Worm (Caenorhabditis elegans) whole organism, late embryonic: ENCODE measurements around the gene rcat-1.

Source experiments
- K02D7.2 ChIP-seq: sonication (generic microtip); optimal IDR thresholded peaks from 2 replicates; lab custom pipeline; 2017; ENCODE audit warnings: mild to moderate bottlenecking, missing genetic modification characterization, missing compliant biosample characterization
- Y22D7AL.16 ChIP-seq: sonication (generic microtip); optimal IDR thresholded peaks from 2 replicates; lab custom pipeline; 2016; ENCODE audit warnings: missing genetic modification characterization, missing compliant biosample characterization
- ama-1 ChIP-seq: fragments of 150-350 bp; optimal IDR thresholded peaks from 2 replicates; lab custom pipeline; 2014
- ceh-14 ChIP-seq: sonication (generic microtip); optimal IDR thresholded peaks from 2 replicates; lab custom pipeline; 2016; ENCODE audit warnings: missing genotype, missing genetic modification characterization, missing compliant biosample characterization
- ceh-22 ChIP-seq: sonication (generic microtip); optimal IDR thresholded peaks from 2 replicates; lab custom pipeline; 2017; ENCODE audit warnings: missing biosample characterization, missing genetic modification characterization
- ceh-24 ChIP-seq: sonication (generic microtip); optimal IDR thresholded peaks from 2 replicates; lab custom pipeline; 2016; ENCODE audit warnings: mild to moderate bottlenecking, missing genetic modification characterization, missing compliant biosample characterization
- ceh-31 ChIP-seq: sonication (generic microtip); optimal IDR thresholded peaks from 2 replicates; lab custom pipeline; 2016; ENCODE audit warnings: missing genetic modification characterization, missing compliant biosample characterization
- ceh-48 ChIP-seq: sonication (generic microtip); optimal IDR thresholded peaks from 2 replicates; lab custom pipeline; 2016; ENCODE audit warnings: missing genetic modification characterization, inconsistent platforms, missing compliant biosample characterization
- ceh-6 ChIP-seq: fragments of 200-800 bp; sonication (Bioruptor generic); optimal IDR thresholded peaks from 2 replicates; lab custom pipeline; 2018; ENCODE audit warnings: mild to moderate bottlenecking, missing genetic modification characterization, missing compliant biosample characterization
- che-1 ChIP-seq: sonication (generic microtip); optimal IDR thresholded peaks from 2 replicates; lab custom pipeline; 2016; ENCODE audit warnings: mild to moderate bottlenecking, missing genetic modification characterization, missing compliant biosample characterization
- dmd-4 ChIP-seq: sonication (generic microtip); optimal IDR thresholded peaks from 2 replicates; lab custom pipeline; 2016; ENCODE audit warnings: borderline replicate concordance, missing genetic modification characterization, missing compliant biosample characterization
- elt-2 ChIP-seq: sonication (generic microtip); optimal IDR thresholded peaks from 2 replicates; lab custom pipeline; 2016; ENCODE audit warnings: missing genetic modification reagents, missing genetic modification characterization, missing compliant biosample characterization
- elt-4 ChIP-seq: sonication (generic microtip); optimal IDR thresholded peaks from 2 replicates; lab custom pipeline; 2016; ENCODE audit warnings: missing genetic modification characterization, missing compliant biosample characterization
- fax-1 ChIP-seq: sonication (generic microtip); optimal IDR thresholded peaks from 2 replicates; lab custom pipeline; 2016; ENCODE audit warnings: missing genotype, missing genetic modification characterization, missing compliant biosample characterization
- gmeb-2 ChIP-seq: sonication (generic microtip); optimal IDR thresholded peaks from 2 replicates; lab custom pipeline; 2016; ENCODE audit warnings: missing genetic modification characterization, inconsistent platforms, missing compliant biosample characterization
- hlh-13 ChIP-seq: fragments of 200-800 bp; sonication (Bioruptor generic); optimal IDR thresholded peaks from 2 replicates; lab custom pipeline; 2018; ENCODE audit warnings: mild to moderate bottlenecking, missing genetic modification characterization, missing compliant biosample characterization
- hlh-6 ChIP-seq: sonication (generic microtip); optimal IDR thresholded peaks from 2 replicates; lab custom pipeline; 2016; ENCODE audit warnings: missing genotype, missing genetic modification characterization, missing compliant biosample characterization
- hlh-8 ChIP-seq: sonication (generic microtip); optimal IDR thresholded peaks from 2 replicates; lab custom pipeline; 2016; ENCODE audit warnings: missing genotype, missing genetic modification characterization, missing compliant biosample characterization
- lim-6 ChIP-seq: sonication (generic microtip); optimal IDR thresholded peaks from 2 replicates; lab custom pipeline; 2016; ENCODE audit warnings: missing genetic modification characterization, missing compliant biosample characterization
- lin-11 ChIP-seq: fragments of 200-800 bp; sonication (Bioruptor generic); optimal IDR thresholded peaks from 2 replicates; lab custom pipeline; 2018; ENCODE audit warnings: mild to moderate bottlenecking, missing genetic modification characterization, missing compliant biosample characterization
- mec-3 ChIP-seq: sonication (generic microtip); optimal IDR thresholded peaks from 2 replicates; lab custom pipeline; 2016; ENCODE audit warnings: borderline replicate concordance, missing genetic modification characterization, missing compliant biosample characterization
- nfya-1 ChIP-seq: sonication (generic microtip); optimal IDR thresholded peaks from 2 replicates; lab custom pipeline; 2017; ENCODE audit warnings: missing genetic modification characterization, mild to moderate bottlenecking, missing compliant biosample characterization, antibody characterized with exemption, moderate library complexity
- nhr-11 ChIP-seq: fragments of 150-350 bp; optimal IDR thresholded peaks from 2 replicates; lab custom pipeline; 2014; ENCODE audit warnings: missing biosample characterization, missing genetic modification characterization
- npax-4 ChIP-seq: sonication (generic microtip); optimal IDR thresholded peaks from 2 replicates; lab custom pipeline; 2016; ENCODE audit warnings: missing genetic modification characterization, missing compliant biosample characterization
- odd-2 ChIP-seq: sonication (generic microtip); optimal IDR thresholded peaks from 2 replicates; lab custom pipeline; 2017; ENCODE audit warnings: antibody characterized with exemption, mild to moderate bottlenecking, missing genetic modification characterization, missing compliant biosample characterization
- sox-2 ChIP-seq: fragments of 200-800 bp; sonication (Bioruptor generic); IDR thresholded peaks from 2 replicates; pipeline ENCODE4 v1.3.6; 2022; ENCODE audit warnings: missing genetic modification reagents, missing genetic modification characterization, missing compliant biosample characterization
- syd-9 ChIP-seq: sonication (generic microtip); optimal IDR thresholded peaks from 2 replicates; lab custom pipeline; 2016; ENCODE audit warnings: mild to moderate bottlenecking, missing genetic modification characterization, moderate library complexity, missing compliant biosample characterization
- ttx-3 ChIP-seq: sonication (generic microtip); optimal IDR thresholded peaks from 2 replicates; lab custom pipeline; 2016; ENCODE audit warnings: missing genetic modification reagents, missing genetic modification characterization, missing compliant biosample characterization
- unc-3 ChIP-seq, 2 experiments: fragments of 200-800 bp in 1 of 2; sonication (Bioruptor generic) in 1 of 2; sonication (generic microtip) in 1 of 2; conservative IDR thresholded peaks in 1 of 2; optimal IDR thresholded peaks in 1 of 2; 2 replicates each; pipeline versions ENCODE4 v1.3.6 to Lab custom; 2016 to 2022; ENCODE audit warnings: missing compliant biosample characterization in 2 of 2, missing genetic modification characterization in 2 of 2, missing genetic modification reagents in 1 of 2
- unc-55 ChIP-seq: sonication (generic microtip); optimal IDR thresholded peaks from 2 replicates; lab custom pipeline; 2017; ENCODE audit warnings: missing biosample characterization, missing genetic modification reagents, missing genetic modification characterization
- unc-86 ChIP-seq: sonication (generic microtip); optimal IDR thresholded peaks from 2 replicates; lab custom pipeline; 2016; ENCODE audit warnings: missing genetic modification characterization, missing compliant biosample characterization

The rcat-1 gene

DNA sequence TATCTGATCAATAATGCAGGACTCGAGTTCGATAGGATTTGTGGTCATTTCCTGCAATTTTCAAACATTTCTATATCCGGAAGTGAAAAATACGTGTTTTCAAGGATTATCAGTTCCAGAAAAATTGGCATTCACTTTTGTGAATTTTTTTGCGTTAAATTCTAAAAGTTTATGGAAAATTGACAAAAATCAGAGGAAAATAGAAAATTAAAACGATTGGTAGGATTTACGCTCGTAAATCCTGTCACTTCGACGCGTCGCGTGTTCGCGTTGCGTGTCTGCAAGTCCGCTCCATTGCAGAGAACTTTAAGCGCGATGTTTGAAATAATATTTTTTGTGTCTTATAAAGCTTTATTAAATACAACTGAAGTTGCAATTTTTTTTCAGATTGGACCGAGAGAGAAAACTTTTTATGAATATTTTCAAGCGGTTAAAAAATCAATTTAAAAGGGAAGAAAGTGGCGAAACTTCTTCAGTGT, at the start of gene rcat-1 (continued):
- TF ChIP-seq elt-2 (tag; lab: Kevin White, UChicago): peak; percentile 45

- TF ChIP-seq nhr-11 (no peak), unc-3 (GFP tag; conservative IDR thresholded peaks at IDR 0.05; lab: Robert Waterston, UW) (no peak), unc-3 (tag; optimal IDR thresholded peaks at IDR 0.05; lab: Kevin White, UChicago) (no peak), elt-2 (tag; lab: Kevin White, UChicago) (no peak), ama-1 (no peak), ceh-14 (tag; lab: Kevin White, UChicago) (no peak), unc-86 (tag; lab: Kevin White, UChicago) (no peak), ceh-48 (tag; lab: Kevin White, UChicago) (no peak), hlh-8 (tag; lab: Kevin White, UChicago) (no peak), elt-4 (tag; lab: Kevin White, UChicago) (no peak), ttx-3 (no peak), che-1 (no peak), lim-6 (no peak), syd-9 (tag; lab: Kevin White, UChicago) (no peak), ceh-31 (no peak)
- TF ChIP-seq, all 69 proteins: peak for 0
Measured at ce11 chrIV:303264-303663, 48.0 kb upstream of the rcat-1 start.

DNA sequence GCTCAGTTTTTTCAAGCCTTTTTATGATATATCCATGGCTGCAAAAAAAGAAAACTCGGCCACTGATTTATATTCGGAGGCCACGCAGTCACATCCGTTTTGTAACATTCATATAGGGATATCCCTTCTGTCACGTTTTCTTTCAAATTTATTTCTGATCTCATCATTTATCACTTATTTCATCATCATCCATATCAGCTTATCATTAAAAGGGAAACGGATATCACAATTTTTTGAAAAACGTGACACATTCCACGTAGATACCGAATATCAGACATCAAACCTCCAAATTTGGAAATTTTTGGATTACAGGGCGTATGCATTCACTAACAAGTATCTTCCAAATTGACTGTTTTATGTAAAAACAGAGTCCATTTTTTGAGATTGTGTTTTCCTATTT, 47.5 kb upstream of the rcat-1 start:
- TF ChIP-seq dmd-4: no peak
- TF ChIP-seq K02D7.2 (tag; lab: Kevin White, UChicago): no peak
- no peak for TF ChIP-seq mec-3 (tag; lab: Kevin White, UChicago)
- no peak for TF ChIP-seq unc-55 (GFP tag; lab: Kevin White, UChicago)
- no peak for TF ChIP-seq sox-2 (GFP tag; lab: Robert Waterston, UW)
- TF ChIP-seq Y22D7AL.16: no peak
- TF ChIP-seq gmeb-2: no peak
- TF ChIP-seq ceh-48 (tag; lab: Kevin White, UChicago): no peak
- TF ChIP-seq elt-2 (tag; lab: Kevin White, UChicago): no peak
- TF ChIP-seq ama-1: no peak

- TF ChIP-seq ceh-6 (GFP tag; lab: Kevin White, UChicago) (no peak), ceh-22 (tag; lab: Kevin White, UChicago) (no peak), nfya-1 (tag; lab: Kevin White, UChicago) (no peak), ceh-24 (tag; lab: Kevin White, UChicago) (no peak), odd-2 (tag; lab: Kevin White, UChicago) (no peak), hlh-6 (tag; lab: Kevin White, UChicago) (no peak), npax-4 (tag; lab: Kevin White, UChicago) (no peak), lin-11 (tag; lab: Kevin White, UChicago) (no peak), fax-1 (no peak)
Measured at ce11 chrIV:300307-300706, 45.1 kb upstream of the rcat-1 start.

DNA sequence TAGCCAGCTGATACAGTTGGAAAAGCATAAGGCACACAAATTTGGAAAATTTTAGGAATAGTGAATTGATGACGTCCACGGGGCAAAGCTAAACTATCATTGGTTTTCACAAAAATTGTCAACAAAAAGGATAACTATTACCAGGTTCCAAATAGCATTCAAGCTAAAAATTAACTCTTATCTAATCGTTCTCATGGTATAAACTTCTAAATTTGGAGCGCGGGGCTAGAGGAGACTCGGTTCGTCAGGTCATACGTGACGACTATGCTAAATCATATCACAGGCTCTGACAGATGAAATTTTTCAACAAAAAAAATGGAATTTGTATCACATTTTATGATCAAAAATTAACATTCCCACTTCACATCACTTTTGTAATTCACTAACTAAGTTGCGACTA, 44.0 kb upstream of the rcat-1 start:
- no peak for TF ChIP-seq fax-1

DNA sequence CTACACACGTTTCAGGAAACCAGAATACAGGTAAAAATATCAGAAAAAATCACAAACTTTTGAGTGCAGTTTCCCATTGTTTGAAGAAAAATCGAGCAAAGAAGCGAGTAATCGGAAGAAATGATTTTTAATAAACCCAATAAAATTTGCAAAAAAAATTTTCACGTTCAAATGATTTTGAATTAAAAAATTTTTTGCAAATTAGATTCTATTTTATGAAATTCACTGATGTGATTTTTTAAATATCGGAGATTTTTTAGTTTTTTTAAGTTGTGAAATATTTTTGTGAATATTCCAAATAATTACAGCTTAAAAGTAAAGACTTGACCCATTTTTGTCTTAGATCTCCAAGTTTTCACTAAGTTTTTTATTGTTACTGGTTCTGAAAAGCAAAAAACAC, 43.0 kb upstream of the rcat-1 start, which contains the start of gene pnp-1:
Gene pnp-1 (minus strand): TSS at position 101 of the 400 bp plus-strand sequence.
- no peak for TF ChIP-seq syd-9 (tag; lab: Kevin White, UChicago)
- no peak for TF ChIP-seq nhr-11
- no peak for TF ChIP-seq ceh-24 (tag; lab: Kevin White, UChicago)
- TF ChIP-seq hlh-13 (GFP tag; lab: Kevin White, UChicago): no peak
